Worm (Caenorhabditis elegans): ENCODE results near the gene M01H9.3.

The M01H9.3 gene

DNA sequence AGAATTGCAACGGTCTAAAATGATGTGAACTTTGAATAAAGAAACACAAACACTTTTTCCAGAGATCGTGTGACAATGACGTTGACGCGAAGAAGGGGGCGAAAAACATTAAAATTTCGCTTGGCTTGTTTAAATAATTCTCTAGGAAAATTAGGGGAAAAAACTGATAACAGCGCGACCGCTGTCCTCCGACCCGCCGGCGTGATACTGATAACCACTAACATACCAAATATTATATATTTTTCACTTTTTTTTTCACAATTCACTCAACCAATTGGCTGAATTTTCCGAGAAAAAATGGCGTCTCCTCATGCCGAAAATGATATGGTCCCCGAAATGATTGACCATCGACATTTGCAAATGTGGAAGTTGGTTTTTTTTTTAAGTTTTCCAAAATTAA, 27.0 kb downstream of the M01H9.3 start:
- no peak for TF ChIP-seq ztf-11 (tag; optimal IDR thresholded peaks at IDR 0.05)
- TF ChIP-seq pha-4 (tag; optimal IDR thresholded peaks at IDR 0.05) = no peak

DNA sequence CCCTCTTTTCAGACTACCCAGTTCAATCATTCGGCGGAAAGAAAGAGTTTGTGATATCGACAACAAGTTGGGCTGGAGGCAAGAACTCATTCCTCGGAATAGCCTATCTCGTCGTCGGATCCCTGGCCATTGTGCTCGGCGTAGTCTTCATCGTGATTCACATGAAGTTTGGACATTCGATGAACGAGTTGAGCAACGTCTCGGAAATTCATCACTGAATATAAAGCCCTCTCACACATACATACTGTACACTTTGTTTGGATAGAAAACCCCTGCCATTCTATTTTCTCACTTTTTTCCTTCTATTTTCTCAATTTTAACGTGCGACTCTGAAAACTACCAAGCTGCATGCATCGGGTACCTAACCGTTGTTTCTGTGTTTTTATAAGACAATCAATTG, 27.4 kb downstream of the M01H9.3 start, which contains the start of gene R08C7.12:
Gene R08C7.12, plus strand, starts transcription at position 301 of the 400 bp plus-strand sequence.
- TF ChIP-seq ces-1 (GFP tag; optimal IDR thresholded peaks at IDR 0.05) (no peak), drap-1 (GFP tag; optimal IDR thresholded peaks at IDR 0.05) (no peak), nhr-28 (tag; optimal IDR thresholded peaks at IDR 0.05) (no peak), elt-3 (tag; optimal IDR thresholded peaks at IDR 0.05) (no peak), ceh-83 (GFP tag; optimal IDR thresholded peaks at IDR 0.05) (no peak), ztf-11 (tag; optimal IDR thresholded peaks at IDR 0.05) (no peak), ceh-39 (tag; optimal IDR thresholded peaks at IDR 0.05) (no peak), ham-2 (GFP tag; optimal IDR thresholded peaks at IDR 0.05) (no peak), mep-1 (tag; optimal IDR thresholded peaks at IDR 0.05) (no peak), sptf-1 (tag; optimal IDR thresholded peaks at IDR 0.05) (no peak), hlh-1 (tag; optimal IDR thresholded peaks at IDR 0.05) (no peak), lin-13 (tag; optimal IDR thresholded peaks at IDR 0.05) (no peak)

DNA sequence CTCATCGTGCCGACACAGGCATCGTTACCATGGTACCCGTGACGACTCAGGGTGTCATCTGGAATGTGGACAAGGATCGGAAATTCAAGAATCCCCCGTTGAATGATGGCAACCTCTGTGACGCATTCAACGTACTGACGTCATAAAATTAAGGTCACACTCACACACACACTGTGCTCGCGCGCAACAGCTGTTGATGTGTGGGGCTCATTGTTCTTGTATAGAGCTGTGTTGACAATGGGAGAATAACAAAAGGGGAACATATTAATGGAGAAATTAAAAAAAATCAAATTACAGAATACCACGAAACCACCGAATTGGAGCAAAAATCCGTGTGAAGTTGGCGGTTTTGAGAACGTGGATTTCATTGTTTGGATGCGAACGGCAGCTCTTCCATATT, 28.5 kb downstream of the M01H9.3 start:
- peak; percentile 89 for TF ChIP-seq cnd-1 (tag; optimal IDR thresholded peaks at IDR 0.05)
- TF ChIP-seq ham-2 (GFP tag; optimal IDR thresholded peaks at IDR 0.05) = no peak
- peak; percentile 62 for TF ChIP-seq ces-1 (GFP tag; optimal IDR thresholded peaks at IDR 0.05)
- peak; percentile 88 for TF ChIP-seq hlh-1 (tag; optimal IDR thresholded peaks at IDR 0.05)
- no peak for TF ChIP-seq elt-3 (tag; optimal IDR thresholded peaks at IDR 0.05)
- TF ChIP-seq nhr-76 (tag; optimal IDR thresholded peaks at IDR 0.05) = no peak
- no peak for TF ChIP-seq mab-5 (tag; optimal IDR thresholded peaks at IDR 0.05)
- no peak for TF ChIP-seq mep-1 (tag; optimal IDR thresholded peaks at IDR 0.05)
- TF ChIP-seq lin-32 (GFP tag; optimal IDR thresholded peaks at IDR 0.05) = peak; percentile 97
- TF ChIP-seq zip-8 (tag; optimal IDR thresholded peaks at IDR 0.05) = peak; percentile 30
- no peak for TF ChIP-seq drap-1 (GFP tag; optimal IDR thresholded peaks at IDR 0.05)
- no peak for TF ChIP-seq ztf-11 (tag; optimal IDR thresholded peaks at IDR 0.05)
- TF ChIP-seq pha-4 (tag; optimal IDR thresholded peaks at IDR 0.05) = no peak

DNA sequence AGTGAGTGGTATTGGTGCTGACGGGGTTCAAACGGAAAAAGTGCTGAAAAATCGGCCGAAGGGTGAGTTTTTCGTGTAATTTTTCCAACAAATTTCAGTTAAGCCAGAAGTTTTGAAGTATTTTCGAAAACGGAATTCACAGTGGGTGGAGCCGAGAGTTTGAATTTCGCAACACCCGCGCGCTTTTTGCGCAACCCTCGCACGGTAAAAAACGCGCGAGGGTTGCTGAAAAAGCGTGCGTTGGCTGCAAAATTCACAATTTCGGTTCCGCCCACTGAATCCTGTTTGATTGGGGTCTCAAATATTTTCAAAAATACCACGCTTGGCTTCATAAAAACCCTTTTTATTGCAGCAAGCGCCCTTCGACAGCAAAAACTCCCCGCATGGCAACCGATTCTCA, 29.5 kb downstream of the M01H9.3 start:
- TF ChIP-seq nhr-28 (tag; optimal IDR thresholded peaks at IDR 0.05) (no peak), unc-39 (tag; optimal IDR thresholded peaks at IDR 0.05) (no peak), ztf-11 (tag; optimal IDR thresholded peaks at IDR 0.05) (no peak), elt-1 (tag; optimal IDR thresholded peaks at IDR 0.05; ENCODE audit: borderline replicate concordance, insufficient read depth) (no peak), bed-3 (GFP tag; optimal IDR thresholded peaks at IDR 0.05) (no peak), tbx-8 (GFP tag; optimal IDR thresholded peaks at IDR 0.05) (no peak), mls-2 (tag; optimal IDR thresholded peaks at IDR 0.05) (no peak), ham-2 (GFP tag; optimal IDR thresholded peaks at IDR 0.05) (no peak), ceh-83 (GFP tag; optimal IDR thresholded peaks at IDR 0.05) (no peak), ceh-43 (GFP tag; optimal IDR thresholded peaks at IDR 0.05) (no peak), nhr-2 (tag; optimal IDR thresholded peaks at IDR 0.05) (no peak), mab-5 (tag; optimal IDR thresholded peaks at IDR 0.05) (no peak), unc-62 (GFP tag; optimal IDR thresholded peaks at IDR 0.05) (no peak), nhr-12 (tag; optimal IDR thresholded peaks at IDR 0.05) (no peak), lin-13 (tag; optimal IDR thresholded peaks at IDR 0.05) (no peak)

DNA sequence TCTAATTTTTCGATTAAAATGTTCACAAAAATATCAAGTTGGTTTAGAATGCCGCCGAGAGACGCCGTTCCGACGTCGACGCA, 29.7 kb downstream of the M01H9.3 start, which contains the start of gene chat-1:
Gene chat-1, plus strand, starts transcription at position 48 of the 83 bp plus-strand sequence.
- TF ChIP-seq nhr-28 (tag; optimal IDR thresholded peaks at IDR 0.05) = no peak

DNA sequence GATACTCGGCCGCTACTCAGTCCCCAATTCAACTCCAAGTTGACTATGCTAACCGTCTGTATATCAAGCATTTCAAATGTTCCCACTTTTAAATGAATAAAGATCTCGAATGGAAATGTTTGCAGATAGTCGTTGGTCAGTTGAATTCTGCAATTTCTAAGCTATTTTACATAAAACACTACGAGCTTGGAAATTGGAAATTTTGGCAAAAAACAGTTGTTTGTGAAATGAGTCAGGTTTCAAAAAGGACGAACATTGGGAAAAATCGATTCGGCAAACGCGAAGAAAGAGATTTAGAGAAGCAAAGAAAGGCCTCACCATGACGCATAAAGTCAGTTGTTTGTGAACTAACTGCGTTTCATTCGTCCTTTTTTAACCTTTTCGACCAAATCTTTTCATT, 30.0 kb downstream of the M01H9.3 start:
- TF ChIP-seq lsy-2 (tag; optimal IDR thresholded peaks at IDR 0.05) = peak; percentile 6
- peak; percentile 10 for TF ChIP-seq hlh-1 (tag; optimal IDR thresholded peaks at IDR 0.05)
- peak; percentile 3 for TF ChIP-seq unc-120 (tag; optimal IDR thresholded peaks at IDR 0.05; ENCODE audit: poor library complexity, severe bottlenecking)
- peak; percentile 40 for TF ChIP-seq ces-1 (GFP tag; optimal IDR thresholded peaks at IDR 0.05)
- TF ChIP-seq mls-2 (tag; optimal IDR thresholded peaks at IDR 0.05) = no peak
- no peak for TF ChIP-seq blmp-1 (tag; optimal IDR thresholded peaks at IDR 0.05)
- TF ChIP-seq elt-3 (tag; optimal IDR thresholded peaks at IDR 0.05) = no peak
- no peak for TF ChIP-seq nhr-12 (tag; optimal IDR thresholded peaks at IDR 0.05)
- TF ChIP-seq tbx-8 (GFP tag; optimal IDR thresholded peaks at IDR 0.05) = no peak
- TF ChIP-seq ztf-11 (tag; optimal IDR thresholded peaks at IDR 0.05) = no peak
- no peak for TF ChIP-seq lin-13 (tag; optimal IDR thresholded peaks at IDR 0.05)

Data from whole organism, mixed stage, embryonic.